Worm (Caenorhabditis elegans) whole organism, L4/young adult: ENCODE measurements around the gene pitr-2.
A peak's percentile ranks its signal among the peaks of the same experiment; 100 is the strongest.

Source experiments
- W03F9.2 ChIP-seq: fragments of 150-350 bp; optimal IDR thresholded peaks from 2 replicates; lab custom pipeline; 2014; ENCODE audit warnings: missing biosample characterization, missing genetic modification characterization
- dao-5 ChIP-seq: sonication (generic microtip); optimal IDR thresholded peaks from 2 replicates; lab custom pipeline; 2016; ENCODE audit warnings: missing genotype, missing genetic modification characterization, moderate library complexity, missing compliant biosample characterization
- him-1 ChIP-seq: sonication (generic microtip); optimal IDR thresholded peaks from 2 replicates; lab custom pipeline; 2016; ENCODE audit warnings: missing genotype, missing genetic modification reagents, missing genetic modification characterization, missing compliant biosample characterization

Gene pitr-2

ce11 chrV:9137618-9138017 lies at the start of gene pitr-2:
TSS of gene pitr-2 (minus strand) at chrV:9137718.
- TF ChIP-seq him-1 (tag; lab: Kevin White, UChicago) (no peak), W03F9.2 (no peak), dao-5 (tag; lab: Kevin White, UChicago) (no peak)

- TF ChIP-seq him-1 (tag; lab: Kevin White, UChicago) (no peak), dao-5 (tag; lab: Kevin White, UChicago) (no peak), W03F9.2 (no peak)
Measured at ce11 chrV:9186028-9186427, 48.5 kb upstream of the pitr-2 start.

ce11 chrV:9183718-9184441 lies 46.4 kb upstream of the pitr-2 start:
- TF ChIP-seq dao-5 (tag; lab: Kevin White, UChicago) (no peak), him-1 (tag; lab: Kevin White, UChicago) (no peak), W03F9.2 (no peak)

ce11 chrV:9181669-9182250 lies 44.2 kb upstream of the pitr-2 start, which contains the start of gene ptr-1:
TSS of gene ptr-1 (minus strand) at chrV:9181719.
- TF ChIP-seq dao-5 (tag; lab: Kevin White, UChicago) (no peak), W03F9.2 (no peak), him-1 (tag; lab: Kevin White, UChicago) (no peak)

ce11 chrV:9175218-9175837 lies 37.8 kb upstream of the pitr-2 start, which contains the start of gene spas-1:
TSS of gene spas-1 (plus strand) at chrV:9175789.
- TF ChIP-seq dao-5 (tag; lab: Kevin White, UChicago) (no peak), W03F9.2 (peak; percentile 92)

- TF ChIP-seq him-1 (tag; lab: Kevin White, UChicago) (no peak), W03F9.2 (no peak), dao-5 (tag; lab: Kevin White, UChicago) (no peak)
Measured at ce11 chrV:9173789-9174188, 36.3 kb upstream of the pitr-2 start, which contains the start of gene pqn-16. TSS of gene pqn-16 (plus strand) at chrV:9174089.

ce11 chrV:9172989-9173388 lies 35.5 kb upstream of the pitr-2 start, which contains the start of gene gad-3:
TSS of gene gad-3 (minus strand) at chrV:9173005.
- no peak for TF ChIP-seq him-1 (tag; lab: Kevin White, UChicago)
- TF ChIP-seq W03F9.2: no peak
- TF ChIP-seq dao-5 (tag; lab: Kevin White, UChicago): no peak

ce11 chrV:9168089-9168488 lies 30.6 kb upstream of the pitr-2 start, which contains the start of gene B0222.11:
TSS of gene B0222.11 (minus strand) at chrV:9168189.
- TF ChIP-seq him-1 (tag; lab: Kevin White, UChicago): no peak
- TF ChIP-seq dao-5 (tag; lab: Kevin White, UChicago): no peak
- TF ChIP-seq W03F9.2: no peak

ce11 chrV:9166306-9166705 lies 28.8 kb upstream of the pitr-2 start:
- TF ChIP-seq him-1 (tag; lab: Kevin White, UChicago) (no peak), W03F9.2 (no peak), dao-5 (tag; lab: Kevin White, UChicago) (no peak)

- no peak for TF ChIP-seq dao-5 (tag; lab: Kevin White, UChicago)
- no peak for TF ChIP-seq him-1 (tag; lab: Kevin White, UChicago)
- TF ChIP-seq W03F9.2: no peak
Measured at ce11 chrV:9165073-9165699, 27.7 kb upstream of the pitr-2 start, which contains the start of gene col-10. TSS of gene col-10 (minus strand) at chrV:9165307.

- TF ChIP-seq dao-5 (tag; lab: Kevin White, UChicago) (no peak), him-1 (tag; lab: Kevin White, UChicago) (no peak), W03F9.2 (no peak)
Measured at ce11 chrV:9163897-9164296, 26.4 kb upstream of the pitr-2 start.

ce11 chrV:9162955-9163468 lies 25.5 kb upstream of the pitr-2 start, which contains the start of gene col-145:
TSS of gene col-145 (minus strand) at chrV:9163005.
- TF ChIP-seq him-1 (tag; lab: Kevin White, UChicago) (no peak), dao-5 (tag; lab: Kevin White, UChicago) (no peak), W03F9.2 (no peak)

- TF ChIP-seq dao-5 (tag; lab: Kevin White, UChicago) (no peak), W03F9.2 (no peak), him-1 (tag; lab: Kevin White, UChicago) (no peak)
Measured at ce11 chrV:9162118-9162729, 24.7 kb upstream of the pitr-2 start.
